Fruit fly (Drosophila melanogaster) whole organism, adult: Measurements from ENCODE around the gene CG43077.

ENCODE experiments used
- CG11617 ChIP-seq: fragments of 200-800 bp; sonication (Bioruptor generic); optimal IDR thresholded peaks from 2 replicates; lab custom pipeline; 2017; ENCODE audit warnings: mild to moderate bottlenecking, missing biosample characterization, missing genetic modification reagents, missing genetic modification characterization
- CG12768 ChIP-seq: fragments of 200-800 bp; sonication (Bioruptor generic); optimal IDR thresholded peaks from 2 replicates; lab custom pipeline; 2017; ENCODE audit warnings: missing biosample characterization, missing genetic modification characterization, mild to moderate bottlenecking, moderate library complexity, missing genetic modification reagents
- CG14711 ChIP-seq: fragments of 200-800 bp; sonication (Bioruptor generic); optimal IDR thresholded peaks from 2 replicates; lab custom pipeline; 2018; ENCODE audit warnings: missing biosample characterization, mild to moderate bottlenecking, missing genetic modification characterization, moderate library complexity
- CG1620 ChIP-seq: fragments of 200-800 bp; sonication (Bioruptor generic); optimal IDR thresholded peaks from 2 replicates; lab custom pipeline; 2016; ENCODE audit warnings: missing biosample characterization, missing genetic modification characterization
- CG5204 ChIP-seq: fragments of 200-800 bp; sonication (Bioruptor generic); optimal IDR thresholded peaks from 2 replicates; lab custom pipeline; 2016; ENCODE audit warnings: missing biosample characterization, missing genetic modification characterization
- CG7045 ChIP-seq: fragments of 200-800 bp; sonication (Bioruptor generic); optimal IDR thresholded peaks from 2 replicates; lab custom pipeline; 2017; ENCODE audit warnings: missing biosample characterization, mild to moderate bottlenecking, missing genetic modification characterization
- Clk ChIP-seq: fragments of 200-800 bp; sonication (Bioruptor generic); optimal IDR thresholded peaks from 2 replicates; lab custom pipeline; 2017; ENCODE audit warnings: missing biosample characterization, missing genetic modification characterization
- Crg-1 ChIP-seq: fragments of 200-800 bp; sonication (Bioruptor generic); optimal IDR thresholded peaks from 2 replicates; lab custom pipeline; 2016; ENCODE audit warnings: missing biosample characterization, missing genetic modification characterization
- Hr96 ChIP-seq: fragments of 200-800 bp; sonication (Bioruptor generic); optimal IDR thresholded peaks from 2 replicates; lab custom pipeline; 2016; ENCODE audit warnings: missing biosample characterization, missing genetic modification characterization
- cnc ChIP-seq, 2 experiments: fragments of >200 bp; optimal IDR thresholded peaks; 2 replicates each; lab custom pipeline; 2017
- kay ChIP-seq: fragments of 200-800 bp; sonication (Bioruptor generic); peaks from one replicate; lab custom pipeline; 2016; ENCODE audit warnings: missing biosample characterization, missing genetic modification characterization, borderline replicate concordance
- pad ChIP-seq: fragments of 200-800 bp; sonication (Bioruptor generic); optimal IDR thresholded peaks from 3 replicates; lab custom pipeline; 2017; ENCODE audit warnings: missing biosample characterization, missing genetic modification characterization, mild to moderate bottlenecking, moderate library complexity, missing genetic modification reagents
- tj ChIP-seq: fragments of 200-800 bp; sonication (Bioruptor generic); optimal IDR thresholded peaks from 3 replicates; lab custom pipeline; 2017; ENCODE audit warnings: missing biosample characterization, mild to moderate bottlenecking, missing genetic modification characterization, moderate library complexity
- toe ChIP-seq: fragments of 200-800 bp; sonication (Bioruptor generic); optimal IDR thresholded peaks from 2 replicates; lab custom pipeline; 2016; ENCODE audit warnings: missing biosample characterization, missing genetic modification characterization

- TF ChIP-seq pad (GFP tag; lab: Kevin White, UChicago) (no peak), CG7045 (GFP tag; lab: Kevin White, UChicago) (no peak), kay (GFP tag; lab: Kevin White, UChicago) (no peak), Clk (GFP tag; lab: Kevin White, UChicago) (no peak), CG5204 (GFP tag; lab: Kevin White, UChicago) (no peak), CG12768 (GFP tag; lab: Kevin White, UChicago) (no peak), Hr96 (GFP tag; lab: Kevin White, UChicago) (no peak), toe (GFP tag; lab: Kevin White, UChicago) (no peak), cnc (optimal IDR thresholded peaks at IDR 0.05; lab: Kevin White, UChicago) (no peak), tj (no peak), CG11617 (no peak), CG1620 (no peak), Crg-1 (no peak), CG14711 (tag; lab: Kevin White, UChicago) (no peak)
These were observed 20.4 kb downstream of the CG43077 start for dm6 chrX:17047730-17048577.
